Fruit fly (Drosophila melanogaster) whole organism, embryonic: ENCODE data around the gene Ir40a.
A peak's percentile ranks its signal among the peaks of the same experiment; 100 is the strongest.

Experiments used
- Bgb ChIP-seq: fragments of 200-800 bp; sonication (Bioruptor generic); IDR thresholded peaks from 2 replicates; pipeline ENCODE4 v1.3.6; 2022; ENCODE audit warnings: missing biosample characterization, missing genetic modification characterization; ENCODE audit not compliant: partially characterized antibody
- CG11093 ChIP-seq: fragments of 200-800 bp; sonication (Bioruptor generic); IDR thresholded peaks from 3 replicates; pipeline ENCODE4 v1.3.6; 2022; ENCODE audit warnings: missing biosample characterization, missing genetic modification characterization
- CG11456 ChIP-seq: fragments of 200-800 bp; sonication (Bioruptor generic); IDR thresholded peaks from 3 replicates; pipeline ENCODE4 v1.3.6; 2022; ENCODE audit warnings: missing biosample characterization, missing genetic modification characterization
- CG12236 ChIP-seq: fragments of 200-800 bp; sonication (Bioruptor generic); optimal IDR thresholded peaks from 2 replicates; lab custom pipeline; 2016; ENCODE audit warnings: missing biosample characterization, missing genetic modification characterization
- CG15696 ChIP-seq: fragments of 200-800 bp; sonication (Bioruptor generic); optimal IDR thresholded peaks from 2 replicates; lab custom pipeline; 2019; ENCODE audit warnings: missing biosample characterization, mild to moderate bottlenecking, missing genetic modification characterization, moderate library complexity
- CG17186 ChIP-seq: fragments of 200-800 bp; sonication (Bioruptor generic); optimal IDR thresholded peaks from 3 replicates; lab custom pipeline; 2017; ENCODE audit warnings: missing biosample characterization, missing genetic modification reagents, missing genetic modification characterization
- CG17361 ChIP-seq: fragments of 200-800 bp; sonication (Bioruptor generic); IDR thresholded peaks from 3 replicates; pipeline ENCODE4 v1.3.6; 2022; ENCODE audit warnings: missing biosample characterization, missing genetic modification characterization
- CG17802 ChIP-seq: fragments of 200-800 bp; sonication (Bioruptor generic); optimal IDR thresholded peaks from 2 replicates; lab custom pipeline; 2018; ENCODE audit warnings: missing biosample characterization, mild to moderate bottlenecking, missing genetic modification characterization, moderate library complexity
- CG30020 ChIP-seq: fragments of 200-800 bp; optimal IDR thresholded peaks from 2 replicates; lab custom pipeline; 2019; ENCODE audit warnings: missing biosample characterization, mild to moderate bottlenecking, missing genetic modification characterization, moderate library complexity
- CG33213 ChIP-seq: fragments of 200-800 bp; sonication (Bioruptor generic); optimal IDR thresholded peaks from 3 replicates; lab custom pipeline; 2016; ENCODE audit warnings: missing biosample characterization, missing genetic modification characterization
- CG33557 ChIP-seq: fragments of 200-800 bp; sonication (Bioruptor generic); optimal IDR thresholded peaks from 2 replicates; lab custom pipeline; 2019; ENCODE audit warnings: missing biosample characterization, mild to moderate bottlenecking, missing genetic modification characterization, moderate library complexity
- CG42726 ChIP-seq: fragments of 200-800 bp; sonication (Bioruptor generic); IDR thresholded peaks from 2 replicates; pipeline ENCODE4 v1.3.6; 2022; ENCODE audit warnings: missing biosample characterization, missing genetic modification characterization; ENCODE audit not compliant: partially characterized antibody
- CG5180 ChIP-seq: fragments of 200-800 bp; sonication (Bioruptor generic); optimal IDR thresholded peaks from 3 replicates; lab custom pipeline; 2017; ENCODE audit warnings: missing biosample characterization, missing genetic modification characterization, mild to moderate bottlenecking, moderate library complexity, missing genetic modification reagents
- CG8290 ChIP-seq, 3 experiments: fragments of 200-800 bp; sonication (Bioruptor generic); optimal IDR thresholded peaks; 2 replicates each; lab custom pipeline; 2016 to 2019; ENCODE audit warnings: missing biosample characterization in 3 of 3, missing genetic modification characterization in 3 of 3, mild to moderate bottlenecking in 2 of 3, moderate library complexity in 1 of 3
- CG9797 ChIP-seq: fragments of 200-800 bp; sonication (Bioruptor generic); optimal IDR thresholded peaks from 3 replicates; lab custom pipeline; 2018; ENCODE audit warnings: missing biosample characterization, mild to moderate bottlenecking, missing genetic modification characterization
- CG9817 ChIP-seq: fragments of 200-800 bp; sonication (Bioruptor generic); optimal IDR thresholded peaks from 2 replicates; lab custom pipeline; 2018; ENCODE audit warnings: missing biosample characterization, mild to moderate bottlenecking, missing genetic modification characterization, moderate library complexity
- Dip3 ChIP-seq: fragments of 200-800 bp; sonication (Bioruptor generic); optimal IDR thresholded peaks from 3 replicates; lab custom pipeline; 2016; ENCODE audit warnings: missing biosample characterization, missing genetic modification characterization
- Dp ChIP-seq: fragments of 200-800 bp; sonication (Bioruptor generic); optimal IDR thresholded peaks from 2 replicates; lab custom pipeline; 2018; ENCODE audit warnings: missing biosample characterization, mild to moderate bottlenecking, missing genetic modification characterization, moderate library complexity
- Dref ChIP-seq: fragments of 200-800 bp; sonication (Bioruptor generic); IDR thresholded peaks from 2 replicates; pipeline ENCODE4 v1.3.6; 2022; ENCODE audit warnings: missing biosample characterization, missing genetic modification characterization
- ERR ChIP-seq: fragments of 200-800 bp; sonication (Bioruptor generic); optimal IDR thresholded peaks from 2 replicates; lab custom pipeline; 2016; ENCODE audit warnings: missing biosample characterization, missing genetic modification characterization
- Ets97D ChIP-seq: fragments of 200-800 bp; sonication (Bioruptor generic); optimal IDR thresholded peaks from 3 replicates; lab custom pipeline; 2016; ENCODE audit warnings: missing biosample characterization, missing genetic modification characterization
- Fer1 ChIP-seq: fragments of 200-800 bp; sonication (Bioruptor generic); optimal IDR thresholded peaks from 2 replicates; lab custom pipeline; 2017; ENCODE audit warnings: missing biosample characterization, mild to moderate bottlenecking, missing genetic modification characterization
- HLHmδ ChIP-seq: fragments of 200-800 bp; sonication (Bioruptor generic); optimal IDR thresholded peaks from 2 replicates; lab custom pipeline; 2018; ENCODE audit warnings: missing biosample characterization, mild to moderate bottlenecking, missing genetic modification characterization, moderate library complexity
- Hmx ChIP-seq: fragments of 200-800 bp; sonication (Bioruptor generic); optimal IDR thresholded peaks from 2 replicates; lab custom pipeline; 2016; ENCODE audit warnings: missing biosample characterization, missing genetic modification characterization
- Lhr ChIP-seq: fragments of 200-800 bp; sonication (Bioruptor generic); optimal IDR thresholded peaks from 3 replicates; lab custom pipeline; 2017; ENCODE audit warnings: mild to moderate bottlenecking, missing biosample characterization, missing genetic modification reagents, missing genetic modification characterization
- Nf-YC ChIP-seq: fragments of 200-800 bp; optimal IDR thresholded peaks from 3 replicates; lab custom pipeline; 2019; ENCODE audit warnings: missing biosample characterization, mild to moderate bottlenecking, missing genetic modification characterization, moderate library complexity
- Sry-δ ChIP-seq: fragments of 200-800 bp; sonication (Bioruptor generic); optimal IDR thresholded peaks from 2 replicates; lab custom pipeline; 2016; ENCODE audit warnings: missing biosample characterization, missing genetic modification characterization
- ase ChIP-seq: fragments of 200-800 bp; sonication (Bioruptor generic); IDR thresholded peaks from 3 replicates; pipeline ENCODE4 v1.3.6; 2022; ENCODE audit warnings: missing biosample characterization, missing genetic modification characterization
- chinmo ChIP-seq: fragments of 200-800 bp; sonication (Bioruptor generic); IDR thresholded peaks from 4 replicates; pipeline ENCODE4 v1.3.6; 2022; ENCODE audit warnings: missing biosample characterization, missing genetic modification characterization; ENCODE audit not compliant: partially characterized antibody
- gfzf ChIP-seq: fragments of 200-800 bp; sonication (Bioruptor generic); optimal IDR thresholded peaks from 2 replicates; lab custom pipeline; 2016; ENCODE audit warnings: missing biosample characterization, mild to moderate bottlenecking, missing genetic modification characterization, moderate library complexity
- hth ChIP-seq: fragments of >200 bp; optimal IDR thresholded peaks from 2 replicates; lab custom pipeline; 2017; ENCODE audit warnings: inconsistent platforms
- mam ChIP-seq: fragments of 200-800 bp; sonication (Bioruptor generic); optimal IDR thresholded peaks from 3 replicates; lab custom pipeline; 2016; ENCODE audit warnings: missing biosample characterization, missing genetic modification characterization
- phol ChIP-seq: fragments of 200-800 bp; sonication (Bioruptor generic); optimal IDR thresholded peaks from 3 replicates; lab custom pipeline; 2018; ENCODE audit warnings: missing biosample characterization, mild to moderate bottlenecking, missing genetic modification characterization, moderate library complexity
- pzg ChIP-seq: fragments of 200-800 bp; sonication (Bioruptor generic); optimal IDR thresholded peaks from 3 replicates; lab custom pipeline; 2018; ENCODE audit warnings: missing biosample characterization, mild to moderate bottlenecking, missing genetic modification characterization, moderate library complexity
- row ChIP-seq: fragments of 200-800 bp; sonication (Bioruptor generic); IDR thresholded peaks from 3 replicates; pipeline ENCODE4 v1.3.6; 2022; ENCODE audit warnings: missing biosample characterization, missing genetic modification characterization
- ssp ChIP-seq: fragments of 200-800 bp; sonication (Bioruptor generic); IDR thresholded peaks from 2 replicates; pipeline ENCODE4 v1.3.6; 2022; ENCODE audit warnings: missing biosample characterization, missing genetic modification characterization
- stwl ChIP-seq: fragments of 200-800 bp; sonication (Bioruptor generic); optimal IDR thresholded peaks from 3 replicates; lab custom pipeline; 2018; ENCODE audit warnings: missing biosample characterization, mild to moderate bottlenecking, missing genetic modification characterization, moderate library complexity
- tna ChIP-seq: fragments of 200-800 bp; sonication (Bioruptor generic); IDR thresholded peaks from 2 replicates; pipeline ENCODE4 v1.3.6; 2022; ENCODE audit warnings: missing biosample characterization, missing genetic modification characterization; ENCODE audit not compliant: partially characterized antibody
- trem ChIP-seq: fragments of 200-800 bp; optimal IDR thresholded peaks from 3 replicates; lab custom pipeline; 2019; ENCODE audit warnings: missing biosample characterization, mild to moderate bottlenecking, missing genetic modification characterization, moderate library complexity

Gene Ir40a

dm6 chr2L:22214276-22214675, at the start of gene Ir40a:
Gene Ir40a (minus strand): TSS chr2L:22214376.
- TF ChIP-seq tna (no peak), hth (lab: Kevin White, UChicago) (no peak), mam (GFP tag; lab: Kevin White, UChicago) (no peak)

dm6 chr2L:22261047-22261446, 46.9 kb upstream of the Ir40a start:
- TF ChIP-seq Dref (GFP tag; lab: Robert Waterston, UW) (peak; percentile 53), Hmx (GFP tag; lab: Kevin White, UChicago) (no peak), Bgb (GFP tag; lab: Robert Waterston, UW) (peak; percentile 10; the same call in 1 of the 2 replicates), row (GFP tag; lab: Robert Waterston, UW) (no peak), ERR (GFP tag; lab: Kevin White, UChicago) (no peak), CG17361 (GFP tag; lab: Robert Waterston, UW) (peak; percentile 75; the same call in 2 of the 3 replicates), CG15696 (tag; lab: Kevin White, UChicago) (no peak), Fer1 (GFP tag; lab: Kevin White, UChicago) (no peak), CG9817 (tag; lab: Kevin White, UChicago) (no peak), Lhr (GFP tag; lab: Kevin White, UChicago) (peak; percentile 82), CG8290 (GFP tag; optimal IDR thresholded peaks at IDR 0.05; lab: Kevin White, UChicago) (no peak), CG8290 (tag; optimal IDR thresholded peaks at IDR 0.05; lab: Kevin White, UChicago) (no peak), Sry-δ (GFP tag; lab: Kevin White, UChicago) (peak; percentile 3), ssp (GFP tag; lab: Robert Waterston, UW) (peak; percentile 30; the same call in 1 of the 2 replicates), Dip3 (GFP tag; lab: Kevin White, UChicago) (no peak), trem (peak; percentile 31), CG33213 (GFP tag; lab: Kevin White, UChicago) (peak; percentile 99), Dp (no peak), Nf-YC (no peak), stwl (tag; lab: Kevin White, UChicago) (peak; percentile 22), CG11093 (no peak), ase (GFP tag; lab: Robert Waterston, UW) (no peak), HLHmδ (GFP tag; lab: Kevin White, UChicago) (no peak), hth (lab: Kevin White, UChicago) (no peak), CG33557 (GFP tag; lab: Kevin White, UChicago) (no peak), CG9797 (GFP tag; lab: Kevin White, UChicago) (peak; percentile 7), Ets97D (GFP tag; lab: Kevin White, UChicago) (no peak), CG5180 (GFP tag; lab: Kevin White, UChicago) (no peak), phol (tag; lab: Kevin White, UChicago) (peak; percentile 70), CG17802 (tag; lab: Kevin White, UChicago) (peak; percentile 20), CG12236 (no peak), pzg (GFP tag; lab: Kevin White, UChicago) (peak; percentile 16), gfzf (GFP tag; lab: Kevin White, UChicago) (peak; percentile 42), chinmo (no peak), CG11456 (GFP tag; lab: Robert Waterston, UW) (no peak), CG42726 (GFP tag; lab: Robert Waterston, UW) (0 out of 2 replicates have a peak, but pooled peaks have one; percentile 34), CG30020 (tag; lab: Kevin White, UChicago) (peak; percentile 67), CG17186 (GFP tag; lab: Kevin White, UChicago) (no peak)
